Worm (Caenorhabditis elegans) whole organism, L1 larva: ENCODE data around the gene ZK899.6.
"Not testable (repeated sequence)": the region's sequence is repeated elsewhere in the genome, so short reads cannot be mapped to it uniquely, and the experiment has no call there.

ENCODE experiments used
- F16B12.6 ChIP-seq: fragments of 150-350 bp; optimal IDR thresholded peaks from 2 replicates; lab custom pipeline; 2014; ENCODE audit warnings: missing biosample characterization, missing genetic modification characterization
- alr-1 ChIP-seq: fragments of 200-800 bp; sonication (Bioruptor generic); optimal IDR thresholded peaks from 2 replicates; lab custom pipeline; 2018; ENCODE audit warnings: borderline replicate concordance, mild to moderate bottlenecking, missing genetic modification characterization, missing compliant biosample characterization
- blmp-1 ChIP-seq: fragments of 150-350 bp; optimal IDR thresholded peaks from 2 replicates; lab custom pipeline; 2014; ENCODE audit warnings: missing biosample characterization, missing genetic modification characterization
- ceh-63 ChIP-seq: fragments of 200-800 bp; sonication (Bioruptor generic); optimal IDR thresholded peaks from 2 replicates; lab custom pipeline; 2018; ENCODE audit warnings: mild to moderate bottlenecking, missing genetic modification characterization, missing compliant biosample characterization
- ceh-8 ChIP-seq: fragments of 200-800 bp; sonication (Bioruptor generic); optimal IDR thresholded peaks from 2 replicates; lab custom pipeline; 2018; ENCODE audit warnings: mild to moderate bottlenecking, missing genetic modification characterization, moderate library complexity, missing compliant biosample characterization
- ceh-82 ChIP-seq, 3 experiments: fragments of 150-350 bp in 1 of 3; sonication (generic microtip) in 2 of 3; optimal IDR thresholded peaks; 2 replicates each; lab custom pipeline; 2014 to 2017; ENCODE audit warnings: missing biosample characterization in 3 of 3, missing genetic modification characterization in 3 of 3
- ceh-88 ChIP-seq: fragments of 200-800 bp; sonication (Bioruptor generic); IDR thresholded peaks from 2 replicates; pipeline ENCODE4 v1.3.6; 2022; ENCODE audit warnings: missing genetic modification characterization, missing compliant biosample characterization
- ces-1 ChIP-seq: fragments of 150-350 bp; optimal IDR thresholded peaks from 2 replicates; lab custom pipeline; 2014; ENCODE audit warnings: missing biosample characterization, missing genetic modification reagents, missing genetic modification characterization
- efl-1 ChIP-seq, 4 experiments: fragments of 150-350 bp; optimal IDR thresholded peaks in 3 of 4; peaks in 1 of 4; 1 replicate in 1 of 4; 2 replicates in 3 of 4; lab custom pipeline; 2014; ENCODE audit warnings: missing biosample characterization in 2 of 4, missing genetic modification characterization in 2 of 4, missing genetic modification reagents in 2 of 4
- egl-27 ChIP-seq, 2 experiments: fragments of 150-350 bp in 1 of 2; sonication (generic microtip); optimal IDR thresholded peaks; 3 replicates each; lab custom pipeline; 2017 to 2018; ENCODE audit warnings: missing biosample characterization in 2 of 2, missing genetic modification characterization in 2 of 2, missing genetic modification reagents in 2 of 2
- elt-2 ChIP-seq: sonication (generic microtip); optimal IDR thresholded peaks from 2 replicates; lab custom pipeline; 2016; ENCODE audit warnings: missing genetic modification characterization, mild to moderate bottlenecking, inconsistent platforms, missing compliant biosample characterization, missing genetic modification reagents
- elt-3 ChIP-seq, 6 experiments: fragments of 150-350 bp in 1 of 6; sonication (generic microtip); optimal IDR thresholded peaks; 2 replicates each; lab custom pipeline; 2017 to 2018; ENCODE audit warnings: missing biosample characterization in 6 of 6, missing genetic modification characterization in 6 of 6, inconsistent platforms in 1 of 6
- ets-5 ChIP-seq: fragments of 200-800 bp; sonication (Bioruptor generic); IDR thresholded peaks from 2 replicates; pipeline ENCODE4 v1.3.6; 2022; ENCODE audit warnings: missing genetic modification characterization, missing compliant biosample characterization
- irx-1 ChIP-seq: sonication (generic microtip); optimal IDR thresholded peaks from 2 replicates; lab custom pipeline; 2016; ENCODE audit warnings: missing genetic modification characterization, missing compliant biosample characterization
- lin-14 ChIP-seq: fragments of 200-800 bp; sonication (Bioruptor generic); optimal IDR thresholded peaks from 2 replicates; lab custom pipeline; 2018; ENCODE audit warnings: mild to moderate bottlenecking, missing genetic modification characterization, moderate library complexity, missing compliant biosample characterization
- lin-35 ChIP-seq, 2 experiments: fragments of 150-350 bp; optimal IDR thresholded peaks; 2 replicates each; lab custom pipeline; 2014; ENCODE audit warnings: missing biosample characterization in 2 of 2, missing genetic modification characterization in 2 of 2, missing genetic modification reagents in 2 of 2
- lsy-2 ChIP-seq, 2 experiments: fragments of 150-350 bp; optimal IDR thresholded peaks; 2 replicates each; lab custom pipeline; 2014; ENCODE audit warnings: missing biosample characterization in 2 of 2, missing genetic modification characterization in 2 of 2
- mab-9 ChIP-seq: fragments of 200-800 bp; sonication (Bioruptor generic); IDR thresholded peaks from 2 replicates; pipeline ENCODE4 v1.3.6; 2022; ENCODE audit warnings: missing genetic modification reagents, missing genetic modification characterization, missing compliant biosample characterization
- mdl-1 ChIP-seq, 2 experiments: fragments of 150-350 bp; optimal IDR thresholded peaks; 2 replicates each; lab custom pipeline; 2014 to 2017; ENCODE audit warnings: missing biosample characterization in 2 of 2, missing genetic modification characterization in 2 of 2, inconsistent platforms in 1 of 2
- mef-2 ChIP-seq: fragments of 150-350 bp; optimal IDR thresholded peaks from 2 replicates; lab custom pipeline; 2014; ENCODE audit warnings: missing biosample characterization, missing genetic modification characterization
- mep-1 ChIP-seq: fragments of 150-350 bp; optimal IDR thresholded peaks from 2 replicates; lab custom pipeline; 2014; ENCODE audit warnings: missing biosample characterization, missing genetic modification characterization
- nhr-11 ChIP-seq: fragments of 150-350 bp; optimal IDR thresholded peaks from 2 replicates; lab custom pipeline; 2014; ENCODE audit warnings: missing biosample characterization, missing genetic modification characterization
- nhr-12 ChIP-seq: sonication (generic microtip); optimal IDR thresholded peaks from 2 replicates; lab custom pipeline; 2017; ENCODE audit warnings: missing biosample characterization, missing genetic modification characterization
- nhr-20 ChIP-seq: sonication (generic microtip); optimal IDR thresholded peaks from 2 replicates; lab custom pipeline; 2016; ENCODE audit warnings: mild to moderate bottlenecking, missing genetic modification characterization, missing compliant biosample characterization
- nhr-28 ChIP-seq: fragments of 150-350 bp; optimal IDR thresholded peaks from 2 replicates; lab custom pipeline; 2014; ENCODE audit warnings: missing biosample characterization, missing genetic modification characterization
- nhr-47 ChIP-seq: sonication (generic microtip); optimal IDR thresholded peaks from 2 replicates; lab custom pipeline; 2016; ENCODE audit warnings: mild to moderate bottlenecking, missing genetic modification characterization, moderate library complexity, missing compliant biosample characterization
- nhr-71 ChIP-seq: sonication (generic microtip); optimal IDR thresholded peaks from 2 replicates; lab custom pipeline; 2016; ENCODE audit warnings: mild to moderate bottlenecking, missing genetic modification characterization, moderate library complexity, missing compliant biosample characterization
- nhr-76 ChIP-seq: sonication (generic microtip); optimal IDR thresholded peaks from 2 replicates; lab custom pipeline; 2017; ENCODE audit warnings: missing biosample characterization, missing genetic modification characterization
- nhr-77 ChIP-seq: fragments of 150-350 bp; optimal IDR thresholded peaks from 2 replicates; lab custom pipeline; 2014; ENCODE audit warnings: missing biosample characterization, missing genetic modification characterization
- nhr-84 ChIP-seq: sonication (generic microtip); optimal IDR thresholded peaks from 2 replicates; lab custom pipeline; 2017; ENCODE audit warnings: missing biosample characterization, missing genetic modification characterization
- nhr-85 ChIP-seq: sonication (generic microtip); peaks from one replicate; lab custom pipeline; 2016; ENCODE audit warnings: missing genetic modification characterization, inconsistent platforms, missing compliant biosample characterization
- nhr-90 ChIP-seq: sonication (generic microtip); optimal IDR thresholded peaks from 2 replicates; lab custom pipeline; 2016; ENCODE audit warnings: mild to moderate bottlenecking, missing genetic modification characterization, missing compliant biosample characterization; ENCODE audit not compliant: poor library complexity
- pag-3 ChIP-seq: sonication (generic microtip); optimal IDR thresholded peaks from 2 replicates; lab custom pipeline; 2017; ENCODE audit warnings: missing genetic modification characterization, mild to moderate bottlenecking, missing compliant biosample characterization, antibody characterized with exemption, borderline replicate concordance; ENCODE audit not compliant: insufficient read depth
- pqm-1 ChIP-seq: sonication (generic microtip); optimal IDR thresholded peaks from 3 replicates; lab custom pipeline; 2017; ENCODE audit warnings: missing biosample characterization, missing genetic modification characterization
- rnt-1 ChIP-seq: sonication (generic microtip); optimal IDR thresholded peaks from 2 replicates; lab custom pipeline; 2016; ENCODE audit warnings: mild to moderate bottlenecking, missing genetic modification characterization, moderate library complexity, missing compliant biosample characterization
- snu-23 ChIP-seq: sonication (generic microtip); optimal IDR thresholded peaks from 2 replicates; lab custom pipeline; 2016; ENCODE audit warnings: missing genetic modification characterization, missing compliant biosample characterization
- sptf-1 ChIP-seq: fragments of 150-350 bp; optimal IDR thresholded peaks from 2 replicates; lab custom pipeline; 2014; ENCODE audit warnings: missing biosample characterization, missing genetic modification characterization
- swsn-7 ChIP-seq: sonication (generic microtip); optimal IDR thresholded peaks from 2 replicates; lab custom pipeline; 2016; ENCODE audit warnings: missing genetic modification characterization, missing compliant biosample characterization
- unc-130 ChIP-seq: fragments of 150-350 bp; optimal IDR thresholded peaks from 2 replicates; lab custom pipeline; 2017; ENCODE audit warnings: missing biosample characterization, missing genetic modification characterization, inconsistent platforms
- vab-15 ChIP-seq: sonication (generic microtip); optimal IDR thresholded peaks from 2 replicates; lab custom pipeline; 2017; ENCODE audit warnings: missing genotype, mild to moderate bottlenecking, missing genetic modification characterization, missing compliant biosample characterization
- xbp-1 ChIP-seq: sonication (generic microtip); optimal IDR thresholded peaks from 2 replicates; lab custom pipeline; 2016; ENCODE audit warnings: missing genetic modification characterization, missing compliant biosample characterization
- ztf-11 ChIP-seq, 2 experiments: sonication (generic microtip); optimal IDR thresholded peaks; 2 replicates each; lab custom pipeline; 2016 to 2017; ENCODE audit warnings: missing genetic modification characterization in 2 of 2, missing biosample characterization in 1 of 2, missing compliant biosample characterization in 1 of 2
- ztf-4 ChIP-seq: fragments of 150-350 bp; optimal IDR thresholded peaks from 2 replicates; lab custom pipeline; 2014; ENCODE audit warnings: missing biosample characterization, missing genetic modification characterization

Gene ZK899.6

DNA sequence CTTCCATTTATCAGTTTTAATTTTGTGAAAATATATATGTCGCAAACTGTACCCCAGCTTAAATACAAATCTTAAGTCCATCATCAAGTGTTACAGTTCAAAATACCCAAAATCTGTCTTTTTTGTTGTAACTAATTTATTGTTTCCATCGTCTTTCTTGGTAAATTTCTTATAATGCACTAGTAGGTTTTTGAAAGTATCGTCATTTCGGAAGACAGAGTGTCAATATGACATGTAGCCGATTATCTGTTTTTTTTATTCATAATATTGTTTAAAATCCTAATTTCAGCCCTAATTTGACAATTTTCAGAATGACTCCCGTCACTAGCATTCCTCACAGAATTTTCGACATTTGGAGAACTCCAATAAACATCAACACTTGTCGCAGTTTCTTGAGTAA, at the start of gene ZK899.6:
ZK899.6 (plus strand) TSS at position 301 of the 400 bp plus-strand sequence.
- TF ChIP-seq mef-2 (tag; lab: Kevin White, UChicago); ceh-82 (tag; optimal IDR thresholded peaks at IDR 0.05; lab: Kevin White, UChicago); nhr-84 (tag; lab: Kevin White, UChicago): not testable (repeated sequence)
- TF ChIP-seq, all 84 proteins: peak for 0; not testable (repeated sequence) for 84

DNA sequence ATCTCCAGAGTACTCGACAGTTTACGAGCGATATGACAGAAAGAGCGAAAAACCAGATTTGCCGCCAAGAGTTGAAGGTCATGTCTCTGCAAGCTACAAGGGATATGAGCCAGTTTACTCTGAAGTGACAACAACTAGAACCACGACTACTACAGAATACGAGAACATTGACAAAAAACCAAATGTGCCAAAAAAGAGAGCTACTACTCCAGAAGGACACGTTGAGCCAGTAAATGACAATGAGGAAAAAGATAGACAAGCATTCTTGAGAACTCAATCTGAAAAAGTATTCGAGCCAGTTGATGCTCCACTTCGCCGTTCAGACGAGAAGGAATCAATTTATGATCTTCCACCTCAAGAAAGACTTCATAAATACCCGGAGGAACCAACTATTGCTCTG, 45.8 kb upstream of the ZK899.6 start:
- TF ChIP-seq nhr-11 (no peak), mab-9 (GFP tag; lab: Robert Waterston, UW) (no peak), ceh-8 (GFP tag; lab: Kevin White, UChicago) (no peak), mep-1 (tag; lab: Kevin White, UChicago) (no peak), nhr-12 (tag; lab: Kevin White, UChicago) (no peak), F16B12.6 (tag; lab: Kevin White, UChicago) (no peak), xbp-1 (no peak), rnt-1 (no peak), pqm-1 (tag; lab: Kevin White, UChicago) (no peak), sptf-1 (no peak), irx-1 (no peak), nhr-20 (tag; lab: Kevin White, UChicago) (no peak), unc-130 (no peak), nhr-77 (no peak), ztf-11 (tag; optimal IDR thresholded peaks at IDR 0.05; lab: Kevin White, UChicago) (no peak)

DNA sequence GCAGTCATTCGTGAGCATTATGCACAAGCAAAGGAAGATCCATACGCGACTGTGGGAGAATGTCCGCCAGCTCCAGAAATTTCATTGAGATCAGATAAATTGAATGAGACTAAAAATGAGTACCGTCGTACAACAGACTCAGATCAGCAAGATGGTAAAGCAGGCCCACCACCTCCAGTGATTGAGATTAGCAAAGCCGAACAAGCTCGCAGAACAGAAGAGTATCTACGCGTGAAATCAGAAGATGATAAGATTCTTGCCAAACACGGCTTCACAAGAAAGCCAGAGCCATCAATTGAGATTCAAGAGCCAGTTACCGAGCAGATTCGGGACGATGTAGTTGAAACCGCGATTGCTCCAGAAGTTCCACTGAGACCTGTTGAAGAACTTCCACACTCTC, 45.2 kb upstream of the ZK899.6 start:
- no peak for TF ChIP-seq nhr-90 (tag; lab: Kevin White, UChicago)
- no peak for TF ChIP-seq efl-1 (optimal IDR thresholded peaks at IDR 0.05; lab: Kevin White, UChicago)
- TF ChIP-seq efl-1 (GFP tag; optimal IDR thresholded peaks at IDR 0.05 in 1 of 2; lab: Kevin White, UChicago), result peak in 1 of 2 experiments; percentile 90

DNA sequence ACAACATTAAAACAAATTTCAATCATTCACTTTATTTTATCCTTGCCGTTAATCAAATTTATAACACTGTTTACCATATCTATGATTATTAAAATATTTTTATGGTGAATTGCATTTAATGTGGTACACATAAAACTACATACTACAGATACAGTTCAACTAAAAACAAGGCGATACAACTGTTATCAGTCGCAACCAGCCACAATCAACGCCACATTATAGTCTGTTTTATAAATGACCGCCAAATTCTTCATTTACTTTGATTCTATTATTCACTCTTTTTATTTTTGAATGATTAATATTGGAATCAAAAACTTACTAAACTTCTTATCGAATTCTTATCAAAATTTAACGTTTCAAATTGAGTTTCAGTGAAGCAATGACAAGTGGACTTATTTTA, 35.1 kb upstream of the ZK899.6 start, which contains the start of gene B0272.4:
B0272.4 (plus strand) TSS at position 373 of the 400 bp plus-strand sequence.
- TF ChIP-seq lin-35 (GFP tag; optimal IDR thresholded peaks at IDR 0.05; lab: Kevin White, UChicago) (peak in 1 of 2 experiments; percentile 29), mdl-1 (tag; optimal IDR thresholded peaks at IDR 0.05; lab: Kevin White, UChicago) (no peak), ceh-88 (no peak), ces-1 (no peak), nhr-20 (tag; lab: Kevin White, UChicago) (peak; percentile 58), elt-2 (tag; lab: Kevin White, UChicago) (peak; percentile 89), lin-14 (GFP tag; lab: Kevin White, UChicago) (peak; percentile 7), nhr-28 (tag; lab: Kevin White, UChicago) (no peak), nhr-71 (peak; percentile 8), alr-1 (tag; lab: Kevin White, UChicago) (no peak)

DNA sequence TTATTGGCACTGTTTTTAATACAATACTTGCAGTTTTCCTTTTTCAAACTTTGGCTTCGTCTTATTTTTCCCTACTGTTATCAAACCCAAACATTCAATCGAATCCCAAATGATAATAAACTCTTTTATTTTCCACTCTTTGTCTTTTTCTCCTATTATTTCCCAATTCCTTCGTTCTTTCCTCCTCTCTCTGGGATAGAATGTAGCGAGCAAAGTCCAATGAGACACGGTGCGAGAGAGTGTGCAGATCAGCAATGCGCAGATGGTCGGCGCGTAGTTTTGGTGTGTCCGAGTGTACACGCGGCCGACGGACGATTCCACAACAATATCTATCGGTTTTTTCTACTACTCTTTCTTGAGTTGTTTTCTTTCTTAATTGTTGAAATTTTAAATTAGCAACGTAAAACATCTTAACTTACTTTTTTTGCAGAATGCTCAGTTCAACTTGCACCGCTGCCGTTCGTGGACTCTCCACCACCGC, 32.1 kb upstream of the ZK899.6 start, which contains the start of gene B0272.3:
B0272.3 (plus strand) TSS at position 431 of the 481 bp plus-strand sequence.
- TF ChIP-seq lin-35 (GFP tag; optimal IDR thresholded peaks at IDR 0.05; lab: Kevin White, UChicago), result peak in 1 of 2 experiments; percentile 68
- peak in 1 of 2 experiments; percentile 59 for TF ChIP-seq mdl-1 (tag; optimal IDR thresholded peaks at IDR 0.05; lab: Kevin White, UChicago)
- TF ChIP-seq ets-5 (GFP tag; lab: Robert Waterston, UW), result no peak
- peak; percentile 85 for TF ChIP-seq nhr-85 (tag; lab: Kevin White, UChicago)
- peak; percentile 51 for TF ChIP-seq nhr-90 (tag; lab: Kevin White, UChicago)
- peak; percentile 83 for TF ChIP-seq lin-14 (GFP tag; lab: Kevin White, UChicago)
- peak; percentile 4 to 44 for TF ChIP-seq lsy-2 (tag; optimal IDR thresholded peaks at IDR 0.05; lab: Kevin White, UChicago)
- TF ChIP-seq egl-27 (tag; optimal IDR thresholded peaks at IDR 0.05; lab: Kevin White, UChicago), result no peak
- TF ChIP-seq ceh-82 (tag; optimal IDR thresholded peaks at IDR 0.05; lab: Kevin White, UChicago), result peak in 1 of 3 experiments; percentile 29
- TF ChIP-seq swsn-7, result peak; percentile 38
- TF ChIP-seq snu-23, result peak; percentile 80
- peak; percentile 81 for TF ChIP-seq elt-2 (tag; lab: Kevin White, UChicago)
- TF ChIP-seq elt-3 (tag; optimal IDR thresholded peaks at IDR 0.05; lab: Kevin White, UChicago), result peak in 5 of 6 experiments; percentile 4 to 54 (median 16)
- peak; percentile 63 for TF ChIP-seq blmp-1 (tag; lab: Kevin White, UChicago)
- TF ChIP-seq nhr-47 (tag; lab: Kevin White, UChicago), result peak; percentile 20
- TF ChIP-seq nhr-76 (tag; lab: Kevin White, UChicago), result no peak
- peak; percentile 57 for TF ChIP-seq rnt-1
- TF ChIP-seq unc-130, result no peak
- peak; percentile 95 for TF ChIP-seq nhr-20 (tag; lab: Kevin White, UChicago)
- peak; percentile 36 for TF ChIP-seq mep-1 (tag; lab: Kevin White, UChicago)
- TF ChIP-seq vab-15, result no peak
- peak; percentile 44 for TF ChIP-seq ztf-4 (tag; lab: Kevin White, UChicago)
- TF ChIP-seq pag-3 (tag; lab: Kevin White, UChicago), result no peak
- TF ChIP-seq ztf-11 (tag; optimal IDR thresholded peaks at IDR 0.05; lab: Kevin White, UChicago), result no peak
- no peak for TF ChIP-seq ceh-63 (GFP tag; lab: Kevin White, UChicago)
